Worm (Caenorhabditis elegans) whole organism, L4 larva: ENCODE data around the gene lev-8.

Experiments
- ama-1 ChIP-seq: fragments of 150-350 bp; optimal IDR thresholded peaks from 2 replicates; lab custom pipeline; 2014; ENCODE audit warnings: inconsistent platforms, mixed read lengths
- ceh-82 ChIP-seq: sonication (generic microtip); optimal IDR thresholded peaks from 2 replicates; lab custom pipeline; 2017; ENCODE audit warnings: missing biosample characterization, missing genetic modification characterization
- egl-43 ChIP-seq: fragments of 200-800 bp; sonication (Bioruptor generic); IDR thresholded peaks from 2 replicates; pipeline ENCODE4 v1.3.6; 2022; ENCODE audit warnings: missing genetic modification reagents, missing genetic modification characterization, missing compliant biosample characterization
- gei-8 ChIP-seq: fragments of 200-800 bp; sonication (Bioruptor generic); optimal IDR thresholded peaks from 2 replicates; lab custom pipeline; 2018; ENCODE audit warnings: mild to moderate bottlenecking, missing genetic modification characterization, missing compliant biosample characterization
- nhr-237 ChIP-seq: sonication (generic microtip); optimal IDR thresholded peaks from 2 replicates; lab custom pipeline; 2017; ENCODE audit warnings: missing biosample characterization, missing genetic modification characterization
- unc-130 ChIP-seq: sonication (generic microtip); optimal IDR thresholded peaks from 2 replicates; lab custom pipeline; 2016; ENCODE audit warnings: missing genetic modification reagents, missing genetic modification characterization, missing compliant biosample characterization
- unc-39 ChIP-seq: sonication (generic microtip); optimal IDR thresholded peaks from 2 replicates; lab custom pipeline; 2017; ENCODE audit warnings: missing biosample characterization, missing genetic modification characterization

ce11 chrX:11548308-11548707 lies 12.4 kb upstream of the lev-8 start, which contains the start of gene mig-2:
- TF ChIP-seq unc-130 (GFP tag; lab: Kevin White, UChicago) (no peak), nhr-237 (tag; lab: Kevin White, UChicago) (no peak), ama-1 (no peak), ceh-82 (tag; lab: Kevin White, UChicago) (no peak), gei-8 (GFP tag; lab: Kevin White, UChicago) (no peak), egl-43 (GFP tag; lab: Robert Waterston, UW) (no peak), unc-39 (no peak)
